Fruit fly (Drosophila melanogaster) whole organism, wandering third instar larva: ENCODE results near the gene Miga.

Experiments
- Hr78 ChIP-seq: fragments of >200 bp; optimal IDR thresholded peaks from 2 replicates; lab custom pipeline; 2017; ENCODE audit warnings: missing biosample characterization, missing genetic modification characterization
- Mio ChIP-seq: sonication (Bioruptor generic); optimal IDR thresholded peaks from 2 replicates; lab custom pipeline; 2016; ENCODE audit warnings: missing biosample characterization, missing genetic modification characterization
- Myc ChIP-seq: fragments of >200 bp; optimal IDR thresholded peaks from 2 replicates; lab custom pipeline; 2017
- br ChIP-seq: fragments of 200-800 bp; sonication (Bioruptor generic); optimal IDR thresholded peaks from 2 replicates; lab custom pipeline; 2016; ENCODE audit warnings: missing biosample characterization, missing genetic modification characterization
- dmrt93B ChIP-seq: fragments of 200-800 bp; sonication (Bioruptor generic); optimal IDR thresholded peaks from 2 replicates; lab custom pipeline; 2018; ENCODE audit warnings: missing biosample characterization, mild to moderate bottlenecking, missing genetic modification characterization
- ey ChIP-seq: fragments of 200-800 bp; sonication (Bioruptor generic); optimal IDR thresholded peaks from 2 replicates; lab custom pipeline; 2016; ENCODE audit warnings: missing biosample characterization, missing genetic modification characterization
- h ChIP-seq: fragments of 200-800 bp; sonication (Bioruptor generic); optimal IDR thresholded peaks from 3 replicates; lab custom pipeline; 2016; ENCODE audit warnings: missing biosample characterization, mild to moderate bottlenecking, missing genetic modification characterization
- jim ChIP-seq: fragments of 175-275, 200-325 bp; sonication (Bioruptor generic); optimal IDR thresholded peaks from 2 replicates; lab custom pipeline; 2016; ENCODE audit warnings: missing biosample characterization, mild to moderate bottlenecking, missing genetic modification characterization
- pan ChIP-seq: fragments of >200 bp; optimal IDR thresholded peaks from 2 replicates; lab custom pipeline; 2017
- psq ChIP-seq: fragments of 200-800 bp; sonication (Bioruptor generic); optimal IDR thresholded peaks from 3 replicates; lab custom pipeline; 2017; ENCODE audit warnings: missing biosample characterization, mild to moderate bottlenecking, missing genetic modification characterization, moderate library complexity
- tai ChIP-seq: sonication (Bioruptor generic); optimal IDR thresholded peaks from 2 replicates; lab custom pipeline; 2016; ENCODE audit warnings: missing biosample characterization, missing genetic modification characterization
- usp ChIP-seq: fragments of >200 bp; optimal IDR thresholded peaks from 2 replicates; lab custom pipeline; 2017; ENCODE audit warnings: missing biosample characterization, missing genetic modification characterization

DNA sequence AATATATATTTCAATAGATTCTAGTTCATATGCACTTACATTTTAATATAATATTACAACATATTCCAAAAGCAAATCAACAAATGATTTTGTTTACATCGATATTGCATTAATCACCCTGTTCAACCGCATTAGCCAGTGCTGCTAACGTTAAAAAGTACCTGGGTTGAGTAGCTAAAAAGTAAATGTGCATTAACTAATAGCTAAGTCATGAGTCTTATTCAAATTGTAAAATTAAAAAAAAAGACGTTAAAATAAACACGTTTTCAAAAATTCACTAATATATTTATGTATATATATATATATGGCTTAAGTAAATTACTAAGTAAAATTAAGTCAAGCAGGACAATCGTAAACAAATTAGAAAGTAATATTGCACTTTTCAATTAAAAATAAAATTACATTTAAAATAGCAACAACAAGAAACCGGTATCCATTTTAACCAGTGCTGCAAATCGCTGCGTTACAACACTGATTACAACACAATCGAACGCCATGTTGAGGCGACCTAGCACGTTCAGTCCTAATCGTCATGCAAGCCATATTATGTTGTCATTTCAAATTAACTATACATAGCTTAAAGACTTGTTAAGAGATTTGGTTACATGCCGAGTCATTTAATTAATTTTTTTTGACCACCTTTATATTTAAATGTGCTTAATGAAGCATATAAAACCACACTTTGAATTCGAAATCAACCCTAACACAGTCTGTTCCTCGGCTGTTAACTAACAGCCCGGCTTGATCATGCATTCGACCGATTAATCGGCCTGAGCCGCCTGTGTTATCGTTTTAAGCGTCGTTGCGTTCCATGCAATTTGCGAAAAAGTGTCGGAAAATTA is 39.2 kb downstream of the Miga start, which contains the start of gene CG10555:
- TF ChIP-seq Hr78 (GFP tag; lab: Kevin White, UChicago) (no peak), ey (GFP tag; lab: Kevin White, UChicago) (peak; percentile 76), usp (GFP tag; lab: Kevin White, UChicago) (no peak), h (GFP tag; lab: Kevin White, UChicago) (peak; percentile 84), psq (GFP tag; lab: Kevin White, UChicago) (peak; percentile 68), pan (lab: Kevin White, UChicago) (no peak), dmrt93B (peak; percentile 82), jim (GFP tag; lab: Kevin White, UChicago) (no peak), br (peak; percentile 82), tai (GFP tag; lab: Kevin White, UChicago) (no peak), Myc (peak; percentile 23), Mio (GFP tag; lab: Kevin White, UChicago) (no peak)
